Worm (Caenorhabditis elegans) whole organism, young adult: Measurements from ENCODE around the gene mlc-4.

Experiments used
- B0035.1 ChIP-seq: sonication (generic microtip); optimal IDR thresholded peaks from 2 replicates; lab custom pipeline; 2016; ENCODE audit warnings: missing genetic modification characterization, mild to moderate bottlenecking, missing compliant biosample characterization, missing genotype, missing genetic modification reagents
- C17E4.6 ChIP-seq: fragments of 200-800 bp; sonication (Bioruptor generic); IDR thresholded peaks from 2 replicates; pipeline ENCODE4 v1.3.6; 2022; ENCODE audit warnings: missing genetic modification reagents, missing genetic modification characterization, missing compliant biosample characterization
- F33H1.4 ChIP-seq: fragments of 200-800 bp; sonication (Bioruptor generic); IDR thresholded peaks from 2 replicates; pipeline ENCODE4 v1.3.6; 2022; ENCODE audit warnings: missing genetic modification reagents, missing genetic modification characterization, missing compliant biosample characterization
- F37B4.10 ChIP-seq: fragments of 200-800 bp; sonication (Bioruptor generic); IDR thresholded peaks from 2 replicates; pipeline ENCODE4 v1.3.6; 2022; ENCODE audit warnings: missing genetic modification characterization, missing compliant biosample characterization
- F39B2.1 ChIP-seq: fragments of 200-800 bp; sonication (Bioruptor generic); IDR thresholded peaks from 2 replicates; pipeline ENCODE4 v1.3.6; 2022; ENCODE audit warnings: missing genetic modification reagents, missing genetic modification characterization, missing compliant biosample characterization
- F57A8.1 ChIP-seq: fragments of 200-800 bp; sonication (Bioruptor generic); optimal IDR thresholded peaks from 2 replicates; lab custom pipeline; 2018; ENCODE audit warnings: mild to moderate bottlenecking, missing genetic modification characterization, moderate library complexity, missing compliant biosample characterization
- F57C9.4 ChIP-seq: sonication (generic microtip); optimal IDR thresholded peaks from 2 replicates; lab custom pipeline; 2017; ENCODE audit warnings: mild to moderate bottlenecking, missing genetic modification characterization, missing compliant biosample characterization
- T26A5.8 ChIP-seq: sonication (generic microtip); optimal IDR thresholded peaks from 2 replicates; lab custom pipeline; 2016; ENCODE audit warnings: missing genetic modification characterization, missing compliant biosample characterization
- Y53G8AR.9 ChIP-seq: fragments of 200-800 bp; sonication (Bioruptor generic); conservative IDR thresholded peaks from 2 replicates; pipeline ENCODE4 v1.3.6; 2022; ENCODE audit warnings: missing genetic modification reagents, missing genetic modification characterization, missing compliant biosample characterization
- Y95B8A.8 ChIP-seq: fragments of 200-800 bp; sonication (Bioruptor generic); IDR thresholded peaks from 2 replicates; pipeline ENCODE4 v1.3.6; 2022; ENCODE audit warnings: missing genetic modification reagents, missing genetic modification characterization, missing compliant biosample characterization
- ama-1 ChIP-seq, 3 experiments: fragments of 150-350 bp in 1 of 3; sonication (generic microtip) in 2 of 3; optimal IDR thresholded peaks; 2 replicates each; lab custom pipeline; 2014 to 2018; ENCODE audit warnings: missing biosample characterization in 2 of 3, missing genetic modification characterization in 2 of 3, missing genetic modification reagents in 2 of 3
- aptf-2 ChIP-seq: fragments of 200-800 bp; sonication (Bioruptor generic); conservative IDR thresholded peaks from 2 replicates; pipeline ENCODE4 v1.3.6; 2022; ENCODE audit warnings: missing genetic modification reagents, missing genetic modification characterization, missing compliant biosample characterization
- attf-3 ChIP-seq: fragments of 200-800 bp; sonication (Bioruptor generic); conservative IDR thresholded peaks from 2 replicates; pipeline ENCODE4 v1.3.6; 2022; ENCODE audit warnings: missing genetic modification reagents, missing genetic modification characterization, missing compliant biosample characterization
- ccch-3 ChIP-seq: fragments of 200-800 bp; sonication (Bioruptor generic); optimal IDR thresholded peaks from 2 replicates; lab custom pipeline; 2018; ENCODE audit warnings: mild to moderate bottlenecking, missing genetic modification characterization, missing compliant biosample characterization
- ceh-91 ChIP-seq: fragments of 200-800 bp; sonication (Bioruptor generic); IDR thresholded peaks from 2 replicates; pipeline ENCODE4 v1.3.6; 2022; ENCODE audit warnings: missing genetic modification reagents, missing genetic modification characterization, missing compliant biosample characterization
- dox-1 ChIP-seq: fragments of 200-800 bp; sonication (Bioruptor generic); IDR thresholded peaks from 2 replicates; pipeline ENCODE4 v1.3.6; 2022; ENCODE audit warnings: missing genetic modification reagents, missing genetic modification characterization, missing compliant biosample characterization
- dpff-1 ChIP-seq: sonication (generic microtip); optimal IDR thresholded peaks from 2 replicates; lab custom pipeline; 2017; ENCODE audit warnings: mild to moderate bottlenecking, missing genetic modification characterization, missing compliant biosample characterization
- egl-18 ChIP-seq: fragments of 200-800 bp; sonication (Bioruptor generic); IDR thresholded peaks from 2 replicates; pipeline ENCODE4 v1.3.6; 2022; ENCODE audit warnings: missing genetic modification reagents, missing genetic modification characterization, missing compliant biosample characterization
- egl-44 ChIP-seq: fragments of 200-800 bp; sonication (Bioruptor generic); IDR thresholded peaks from 2 replicates; pipeline ENCODE4 v1.3.6; 2022; ENCODE audit warnings: missing genetic modification reagents, missing genetic modification characterization, missing compliant biosample characterization
- ets-4 ChIP-seq: fragments of 200-800 bp; sonication (Bioruptor generic); optimal IDR thresholded peaks from 2 replicates; lab custom pipeline; 2018; ENCODE audit warnings: mild to moderate bottlenecking, missing genetic modification characterization, missing compliant biosample characterization
- gei-17 ChIP-seq: fragments of 200-800 bp; sonication (Bioruptor generic); optimal IDR thresholded peaks from 2 replicates; lab custom pipeline; 2018; ENCODE audit warnings: mild to moderate bottlenecking, missing genetic modification characterization, missing compliant biosample characterization
- hlh-12 ChIP-seq: sonication (generic microtip); optimal IDR thresholded peaks from 2 replicates; lab custom pipeline; 2016; ENCODE audit warnings: missing genetic modification characterization, missing compliant biosample characterization
- lag-1 ChIP-seq: fragments of 200-800 bp; sonication (Bioruptor generic); IDR thresholded peaks from 2 replicates; pipeline ENCODE4 v1.3.6; 2022; ENCODE audit warnings: missing genetic modification reagents, missing genetic modification characterization, missing compliant biosample characterization
- let-526 ChIP-seq: fragments of 200-800 bp; sonication (Bioruptor generic); IDR thresholded peaks from 2 replicates; pipeline ENCODE4 v1.3.6; 2022; ENCODE audit warnings: missing genetic modification reagents, missing genetic modification characterization, missing compliant biosample characterization
- lin-40 ChIP-seq: sonication (generic microtip); optimal IDR thresholded peaks from 2 replicates; lab custom pipeline; 2016; ENCODE audit warnings: missing genetic modification characterization, mild to moderate bottlenecking, missing compliant biosample characterization, missing genotype, missing genetic modification reagents
- lir-1 ChIP-seq: fragments of 200-800 bp; sonication (Bioruptor generic); conservative IDR thresholded peaks from 2 replicates; pipeline ENCODE4 v1.3.6; 2022; ENCODE audit warnings: missing genetic modification reagents, missing genetic modification characterization, missing compliant biosample characterization
- lsy-27 ChIP-seq: sonication (generic microtip); optimal IDR thresholded peaks from 2 replicates; lab custom pipeline; 2017; ENCODE audit warnings: missing genetic modification characterization, mild to moderate bottlenecking, missing compliant biosample characterization, antibody characterized with exemption, missing genotype, borderline replicate concordance; ENCODE audit not compliant: insufficient read depth
- madf-10 ChIP-seq: sonication (generic microtip); optimal IDR thresholded peaks from 2 replicates; lab custom pipeline; 2016; ENCODE audit warnings: mild to moderate bottlenecking, missing genetic modification characterization, missing compliant biosample characterization
- madf-6 ChIP-seq: fragments of 200-800 bp; sonication (Bioruptor generic); IDR thresholded peaks from 2 replicates; pipeline ENCODE4 v1.3.6; 2022; ENCODE audit warnings: missing genetic modification reagents, missing genetic modification characterization, missing compliant biosample characterization
- mcd-1 ChIP-seq: fragments of 200-800 bp; sonication (Bioruptor generic); IDR thresholded peaks from 2 replicates; pipeline ENCODE4 v1.3.6; 2022; ENCODE audit warnings: missing genetic modification reagents, missing genetic modification characterization, missing compliant biosample characterization
- mel-28 ChIP-seq: sonication (generic microtip); optimal IDR thresholded peaks from 2 replicates; lab custom pipeline; 2016; ENCODE audit warnings: borderline replicate concordance, mild to moderate bottlenecking, missing genetic modification characterization, missing compliant biosample characterization
- mes-4 ChIP-seq: sonication (generic microtip); optimal IDR thresholded peaks from 2 replicates; lab custom pipeline; 2016; ENCODE audit warnings: missing genotype, missing genetic modification characterization, missing compliant biosample characterization
- nfyb-1 ChIP-seq: fragments of 200-800 bp; sonication (Bioruptor generic); IDR thresholded peaks from 2 replicates; pipeline ENCODE4 v1.3.6; 2022; ENCODE audit warnings: missing genetic modification reagents, missing genetic modification characterization, missing compliant biosample characterization
- nhr-179 ChIP-seq: sonication (generic microtip); optimal IDR thresholded peaks from 2 replicates; lab custom pipeline; 2016; ENCODE audit warnings: mild to moderate bottlenecking, missing genetic modification characterization, missing compliant biosample characterization
- nhr-27 ChIP-seq: fragments of 200-800 bp; sonication (Bioruptor generic); optimal IDR thresholded peaks from 2 replicates; lab custom pipeline; 2018; ENCODE audit warnings: mild to moderate bottlenecking, missing genetic modification characterization, moderate library complexity, missing compliant biosample characterization
- pha-4 ChIP-seq: fragments of 150-350 bp; sonication (generic microtip); optimal IDR thresholded peaks from 2 replicates; lab custom pipeline; 2014; ENCODE audit warnings: missing biosample characterization, missing genetic modification reagents, missing genetic modification characterization
- rcor-1 ChIP-seq: fragments of 200-800 bp; sonication (Bioruptor generic); IDR thresholded peaks from 2 replicates; pipeline ENCODE4 v1.3.6; 2022; ENCODE audit warnings: missing genetic modification reagents, missing genetic modification characterization, missing compliant biosample characterization
- snpc-1.3 ChIP-seq: sonication (generic microtip); optimal IDR thresholded peaks from 2 replicates; lab custom pipeline; 2017; ENCODE audit warnings: missing genetic modification characterization, mild to moderate bottlenecking, missing compliant biosample characterization, antibody characterized with exemption, moderate library complexity, missing genotype, missing genetic modification reagents; ENCODE audit not compliant: insufficient read depth
- snpc-4 ChIP-seq, 5 experiments: fragments of 150-350 bp in 1 of 5; sonication (generic microtip) in 4 of 5; optimal IDR thresholded peaks; 2 replicates each; lab custom pipeline; 2014 to 2018; ENCODE audit warnings: missing genetic modification characterization in 5 of 5, missing biosample characterization in 3 of 5, antibody characterized with exemption in 2 of 5, mild to moderate bottlenecking in 2 of 5, missing compliant biosample characterization in 2 of 5, missing genotype in 2 of 5, moderate library complexity in 2 of 5, missing genetic modification reagents in 1 of 5
- sptf-2 ChIP-seq: fragments of 200-800 bp; sonication (Bioruptor generic); optimal IDR thresholded peaks from 2 replicates; lab custom pipeline; 2018; ENCODE audit warnings: mild to moderate bottlenecking, missing genetic modification characterization, missing compliant biosample characterization
- tbp1 ChIP-seq: fragments of 200-800 bp; sonication (Bioruptor generic); optimal IDR thresholded peaks from 2 replicates; lab custom pipeline; 2018; ENCODE audit warnings: mild to moderate bottlenecking, missing genetic modification characterization, missing compliant biosample characterization
- tbx-9 ChIP-seq: sonication (generic microtip); optimal IDR thresholded peaks from 2 replicates; lab custom pipeline; 2016; ENCODE audit warnings: borderline replicate concordance, missing genetic modification characterization, inconsistent platforms, missing compliant biosample characterization
- tlf-1 ChIP-seq: fragments of 200-800 bp; sonication (Bioruptor generic); optimal IDR thresholded peaks from 2 replicates; lab custom pipeline; 2018; ENCODE audit warnings: mild to moderate bottlenecking, missing genetic modification characterization, missing compliant biosample characterization
- xnd-1 ChIP-seq: sonication (generic microtip); optimal IDR thresholded peaks from 2 replicates; lab custom pipeline; 2016; ENCODE audit warnings: missing genotype, missing genetic modification reagents, missing genetic modification characterization, missing compliant biosample characterization
- zfh-2 ChIP-seq: fragments of 200-800 bp; sonication (Bioruptor generic); conservative IDR thresholded peaks from 2 replicates; pipeline ENCODE4 v1.3.6; 2022; ENCODE audit warnings: missing genetic modification reagents, missing genetic modification characterization, missing compliant biosample characterization
- ztf-18 ChIP-seq: sonication (generic microtip); optimal IDR thresholded peaks from 2 replicates; lab custom pipeline; 2016; ENCODE audit warnings: missing genotype, mild to moderate bottlenecking, missing genetic modification characterization, missing compliant biosample characterization
- ztf-22 ChIP-seq: fragments of 200-800 bp; sonication (Bioruptor generic); optimal IDR thresholded peaks from 2 replicates; lab custom pipeline; 2018; ENCODE audit warnings: mild to moderate bottlenecking, missing genetic modification characterization, moderate library complexity, missing compliant biosample characterization

Gene mlc-4

DNA sequence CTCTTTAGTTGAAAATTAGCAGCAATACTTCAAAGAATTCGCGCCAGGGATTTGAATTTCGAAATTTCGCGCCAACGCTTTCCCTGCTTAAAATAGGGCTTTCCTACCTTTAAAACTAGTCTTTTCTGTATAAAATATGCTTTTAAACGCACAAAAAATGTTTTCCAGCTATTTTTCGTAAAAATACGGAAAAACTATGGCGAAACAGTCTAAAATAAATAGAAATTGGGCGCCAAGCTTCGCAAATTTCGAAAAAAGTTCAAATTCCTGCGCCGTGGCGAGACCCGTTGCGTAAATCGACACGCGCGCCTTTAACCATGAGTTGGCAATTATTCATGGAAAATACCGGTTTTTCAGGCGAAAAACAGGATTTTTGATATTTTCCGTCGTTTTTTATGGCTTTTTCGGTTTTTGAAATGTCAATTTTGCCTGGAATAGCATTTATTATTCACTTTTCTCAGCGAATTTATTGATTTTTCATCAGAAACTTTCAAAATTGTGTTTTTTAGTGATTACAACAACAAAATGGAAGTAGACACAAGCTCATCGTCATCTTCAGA is 10.8 kb upstream of the mlc-4 start, which contains the start of the genes npp-9 and F59A2.5 (continued):
- TF ChIP-seq zfh-2 (GFP tag; lab: Robert Waterston, UW) (no peak), B0035.1 (tag; lab: Kevin White, UChicago) (no peak), nfyb-1 (GFP tag; lab: Robert Waterston, UW) (no peak), tbp1 (GFP tag; lab: Kevin White, UChicago) (peak; percentile 41), tlf-1 (GFP tag; lab: Kevin White, UChicago) (peak; percentile 67), xnd-1 (peak; percentile 86), nhr-27 (tag; lab: Kevin White, UChicago) (no peak), nhr-179 (no peak), mel-28 (tag; lab: Kevin White, UChicago) (no peak), lsy-27 (tag; lab: Kevin White, UChicago) (no peak), aptf-2 (GFP tag; lab: Robert Waterston, UW) (no peak), F39B2.1 (no peak), let-526 (GFP tag; lab: Robert Waterston, UW) (no peak), mes-4 (tag; lab: Kevin White, UChicago) (no peak), lag-1 (no peak), F37B4.10 (no peak), ztf-18 (tag; lab: Kevin White, UChicago) (peak; percentile 11), snpc-4 (GFP tag; optimal IDR thresholded peaks at IDR 0.05; lab: Kevin White, UChicago) (no peak), snpc-4 (tag; optimal IDR thresholded peaks at IDR 0.05; lab: Kevin White, UChicago) (peak in 1 of 4 experiments; percentile 3), ceh-91 (GFP tag; lab: Robert Waterston, UW) (peak; percentile 83), F33H1.4 (GFP tag; lab: Robert Waterston, UW) (peak; percentile 88), snpc-1.3 (tag; lab: Kevin White, UChicago) (peak; percentile 28), sptf-2 (GFP tag; lab: Kevin White, UChicago) (no peak), egl-18 (no peak), ama-1 (optimal IDR thresholded peaks at IDR 0.05; lab: Kevin White, UChicago) (no peak), ama-1 (GFP tag; optimal IDR thresholded peaks at IDR 0.05; lab: Kevin White, UChicago) (no peak), dpff-1 (tag; lab: Kevin White, UChicago) (no peak), madf-10 (tag; lab: Kevin White, UChicago) (no peak), T26A5.8 (no peak), C17E4.6 (GFP tag; lab: Robert Waterston, UW) (peak; percentile 47; the same call in 1 of the 2 replicates), rcor-1 (GFP tag; lab: Robert Waterston, UW) (no peak), dox-1 (GFP tag; lab: Robert Waterston, UW) (no peak), Y95B8A.8 (GFP tag; lab: Robert Waterston, UW) (0 out of 2 replicates have a peak, but pooled peaks have one; percentile 37), mcd-1 (GFP tag; lab: Robert Waterston, UW) (peak; percentile 24; the same call in 1 of the 2 replicates), ztf-22 (GFP tag; lab: Kevin White, UChicago) (no peak), attf-3 (GFP tag; lab: Robert Waterston, UW) (no peak), ccch-3 (GFP tag; lab: Kevin White, UChicago) (no peak), gei-17 (GFP tag; lab: Kevin White, UChicago) (no peak), lir-1 (no peak; the same call in 1 of the 2 replicates), ets-4 (GFP tag; lab: Kevin White, UChicago) (no peak), Y53G8AR.9 (GFP tag; lab: Robert Waterston, UW) (no peak), egl-44 (GFP tag; lab: Robert Waterston, UW) (no peak), tbx-9 (tag; lab: Kevin White, UChicago) (no peak), F57A8.1 (GFP tag; lab: Kevin White, UChicago) (no peak), hlh-12 (tag; lab: Kevin White, UChicago) (no peak), pha-4 (no peak), madf-6 (peak; percentile 91), lin-40 (tag; lab: Kevin White, UChicago) (no peak), F57C9.4 (tag; lab: Kevin White, UChicago) (no peak)
